Fruit fly (Drosophila melanogaster): ENCODE results near the gene Atg8b.

DNA sequence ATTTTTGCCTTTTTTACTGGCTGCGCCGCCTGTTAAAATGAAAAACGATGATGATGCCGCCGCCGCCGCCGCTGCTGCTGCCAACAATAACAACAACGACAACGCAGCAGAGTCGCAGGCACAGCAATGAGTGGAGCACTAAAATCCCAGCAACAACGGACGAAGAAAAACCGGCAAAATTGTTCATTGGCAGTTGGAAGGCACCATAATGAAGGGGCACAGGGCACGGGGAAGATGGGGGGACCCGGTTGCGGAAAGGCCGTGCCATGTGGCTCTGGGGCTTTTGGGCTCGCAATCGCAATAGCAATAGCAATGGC, 20.4 kb downstream of the Atg8b start:
- TF ChIP-seq pan (optimal IDR thresholded peaks at IDR 0.05) (no peak), CG8478 (optimal IDR thresholded peaks at IDR 0.05) (no peak), usp (GFP tag; optimal IDR thresholded peaks at IDR 0.05) (no peak), Dll (optimal IDR thresholded peaks at IDR 0.05) (peak; percentile 52)
